Fruit fly (Drosophila melanogaster) whole organism, embryonic: ENCODE results near the gene TTLL5.

Experiments used
- CG1024 ChIP-seq: fragments of 200-800 bp; sonication (Bioruptor generic); IDR thresholded peaks from 2 replicates; pipeline ENCODE4 v1.3.6; 2022; ENCODE audit warnings: missing biosample characterization, missing genetic modification characterization
- CG12071 ChIP-seq: fragments of 200-800 bp; sonication (Bioruptor generic); optimal IDR thresholded peaks from 3 replicates; lab custom pipeline; 2018; ENCODE audit warnings: missing biosample characterization, mild to moderate bottlenecking, missing genetic modification characterization
- CG4360 ChIP-seq: fragments of 200-800 bp; sonication (Bioruptor generic); IDR thresholded peaks from 2 replicates; pipeline ENCODE4 v1.3.6; 2022; ENCODE audit warnings: missing biosample characterization, missing genetic modification characterization
- CG4424 ChIP-seq: fragments of 200-800 bp; sonication (Bioruptor generic); optimal IDR thresholded peaks from 3 replicates; lab custom pipeline; 2016; ENCODE audit warnings: missing biosample characterization, missing genetic modification characterization
- Elba2 ChIP-seq: fragments of 200-800 bp; sonication (Bioruptor generic); optimal IDR thresholded peaks from 3 replicates; lab custom pipeline; 2016; ENCODE audit warnings: missing biosample characterization, missing genetic modification characterization
- h ChIP-seq: fragments of >200 bp; optimal IDR thresholded peaks from 2 replicates; lab custom pipeline; 2017
- pzg ChIP-seq: fragments of 200-800 bp; sonication (Bioruptor generic); optimal IDR thresholded peaks from 3 replicates; lab custom pipeline; 2018; ENCODE audit warnings: missing biosample characterization, mild to moderate bottlenecking, missing genetic modification characterization, moderate library complexity
- yki ChIP-seq: fragments of >200 bp; optimal IDR thresholded peaks from 3 replicates; lab custom pipeline; 2018

DNA sequence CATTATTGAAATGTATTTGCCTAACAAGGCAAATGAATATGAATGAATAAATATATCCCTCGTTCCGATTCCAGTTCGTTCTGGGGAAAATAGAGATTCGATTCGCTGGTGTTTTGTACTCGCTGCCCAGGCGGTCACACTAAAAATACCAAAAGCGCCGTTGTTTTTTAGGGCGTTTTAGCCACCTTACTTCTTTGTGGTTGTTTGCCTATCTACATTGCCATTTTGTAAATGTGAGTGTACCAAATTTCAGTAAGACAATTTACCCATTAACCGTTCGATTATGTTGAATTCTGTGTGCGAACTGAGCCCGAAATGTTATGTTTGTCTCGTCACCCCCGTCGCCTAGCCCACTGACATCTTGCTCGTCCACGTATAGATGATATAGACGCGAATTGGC is 25.2 kb downstream of the TTLL5 start, which contains the start of the genes CG33095 and CG33096:
- no peak for TF ChIP-seq CG12071 (GFP tag; lab: Kevin White, UChicago)
- TF ChIP-seq pzg (GFP tag; lab: Kevin White, UChicago), result peak; percentile 76
- TF ChIP-seq h (lab: Kevin White, UChicago), result no peak
- TF ChIP-seq Elba2 (GFP tag; lab: Kevin White, UChicago), result no peak
- TF ChIP-seq yki (lab: Kevin White, UChicago), result no peak
- TF ChIP-seq CG4424 (GFP tag; lab: Kevin White, UChicago), result no peak
- no peak for TF ChIP-seq CG1024 (GFP tag; lab: Robert Waterston, UW)
- TF ChIP-seq CG4360 (GFP tag; lab: Robert Waterston, UW), result no peak
